Worm (Caenorhabditis elegans) whole organism, mixed stage, embryonic: ENCODE measurements around the gene T15H9.4.

Source experiments
- bed-3 ChIP-seq: fragments of 200-800 bp; sonication (Bioruptor generic); optimal IDR thresholded peaks from 3 replicates; lab custom pipeline; 2018; ENCODE audit warnings: mild to moderate bottlenecking, missing genetic modification characterization, moderate library complexity, missing compliant biosample characterization
- ceh-83 ChIP-seq: fragments of 200-800 bp; sonication (Bioruptor generic); optimal IDR thresholded peaks from 2 replicates; lab custom pipeline; 2018; ENCODE audit warnings: mild to moderate bottlenecking, missing genetic modification characterization, missing compliant biosample characterization
- elt-1 ChIP-seq: sonication (generic microtip); optimal IDR thresholded peaks from 2 replicates; lab custom pipeline; 2017; ENCODE audit warnings: missing genetic modification characterization, mild to moderate bottlenecking, missing compliant biosample characterization, antibody characterized with exemption, moderate library complexity, borderline replicate concordance; ENCODE audit not compliant: insufficient read depth
- hlh-1 ChIP-seq: fragments of 150-350 bp; optimal IDR thresholded peaks from 2 replicates; lab custom pipeline; 2014; ENCODE audit warnings: missing biosample characterization, missing genetic modification reagents, missing genetic modification characterization
- lsy-2 ChIP-seq: fragments of 150-350 bp; optimal IDR thresholded peaks from 2 replicates; lab custom pipeline; 2014; ENCODE audit warnings: missing biosample characterization, missing genetic modification characterization
- sptf-1 ChIP-seq: sonication (generic microtip); optimal IDR thresholded peaks from 2 replicates; lab custom pipeline; 2017; ENCODE audit warnings: mild to moderate bottlenecking, missing genetic modification characterization, moderate library complexity, missing compliant biosample characterization
- unc-39 ChIP-seq: fragments of 150-350 bp; optimal IDR thresholded peaks from 2 replicates; lab custom pipeline; 2014; ENCODE audit warnings: missing biosample characterization, missing genetic modification characterization

DNA sequence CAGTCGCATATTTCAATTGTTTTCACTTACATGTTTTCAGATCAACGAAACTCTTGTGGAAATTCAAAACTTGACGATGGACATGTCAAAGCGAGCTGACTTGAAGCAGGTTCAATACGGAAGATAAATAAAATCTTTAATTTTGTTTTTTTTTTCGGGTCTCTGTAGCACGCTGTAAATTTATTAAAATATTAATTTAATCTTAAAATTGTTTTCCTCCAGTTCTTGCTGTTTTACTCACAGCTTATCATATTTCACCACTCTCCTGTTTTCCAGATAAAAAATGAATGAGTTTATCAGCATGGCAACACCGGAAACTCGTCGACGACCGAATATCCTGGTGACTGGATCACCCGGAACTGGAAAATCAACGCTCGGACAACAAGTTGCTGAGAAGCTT, 15.3 kb upstream of the T15H9.4 start, which contains the start of gene E02H1.6:
- TF ChIP-seq lsy-2 (no peak), ceh-83 (no peak), hlh-1 (tag; lab: Kevin White, UChicago) (no peak), unc-39 (no peak), bed-3 (GFP tag; lab: Kevin White, UChicago) (no peak), sptf-1 (no peak), elt-1 (no peak)
